Fruit fly (Drosophila melanogaster) Kc167 (cell line): ENCODE results near the gene CG14292.

ENCODE experiments used
- Myc ChIP-seq: fragments of >200 bp; optimal IDR thresholded peaks from 2 replicates; lab custom pipeline; 2017; ENCODE audit warnings: missing external identifiers
- Sin3A ChIP-seq: fragments of >200 bp; optimal IDR thresholded peaks from 2 replicates; lab custom pipeline; 2018; ENCODE audit warnings: missing external identifiers
- h ChIP-seq: fragments of >200 bp; optimal IDR thresholded peaks from 3 replicates; lab custom pipeline; 2018; ENCODE audit warnings: missing external identifiers
- insv ChIP-seq: fragments of >200 bp; optimal IDR thresholded peaks from 3 replicates; lab custom pipeline; 2018; ENCODE audit warnings: missing external identifiers
- psq ChIP-seq: fragments of >200 bp; optimal IDR thresholded peaks from 2 replicates; lab custom pipeline; 2017; ENCODE audit warnings: missing external identifiers
- ttk ChIP-seq: sonication (Bioruptor generic); optimal IDR thresholded peaks from 2 replicates; lab custom pipeline; 2017; ENCODE audit warnings: missing external identifiers

The CG14292 gene

DNA sequence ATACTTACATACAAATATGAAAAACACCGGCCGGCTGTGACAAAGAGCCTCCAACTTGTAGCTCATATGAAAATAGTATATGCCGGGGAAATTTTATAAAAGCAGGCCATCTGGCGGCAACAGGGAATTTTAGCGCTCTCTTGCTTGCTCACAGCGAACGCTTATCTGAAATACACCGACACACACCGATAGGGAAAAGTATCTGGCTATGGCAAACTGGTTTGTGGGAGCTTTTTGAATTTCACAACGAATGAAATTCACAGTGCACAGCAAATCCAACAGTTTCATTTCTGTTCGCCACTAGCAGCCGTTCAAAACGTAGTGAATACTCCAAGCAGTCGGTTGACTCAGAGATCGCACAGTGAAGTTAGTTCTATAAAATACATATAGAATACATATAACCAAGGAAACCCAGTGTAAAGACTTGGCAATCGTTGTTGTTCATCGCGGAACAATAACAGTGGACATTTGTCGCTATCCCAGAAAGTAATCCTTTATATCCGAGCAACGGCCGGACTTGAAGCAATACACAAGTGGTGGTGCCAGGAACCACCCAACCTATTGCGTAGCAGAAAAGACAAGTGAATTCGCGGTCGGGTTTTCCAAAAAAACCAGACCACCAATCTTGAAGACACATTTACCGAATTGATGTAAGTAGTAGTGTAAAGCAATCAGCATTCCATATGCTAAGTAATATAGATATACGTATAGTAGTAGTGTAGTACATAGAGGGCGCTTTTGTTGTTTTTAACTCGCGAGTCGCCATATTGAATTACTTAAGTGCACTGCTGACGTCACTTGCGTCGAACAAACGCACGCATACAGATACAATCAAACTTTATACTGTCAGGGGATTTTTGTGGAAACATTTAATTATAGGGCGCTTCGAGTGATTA, 12.8 kb upstream of the CG14292 start:
- TF ChIP-seq ttk (lab: Kevin White, UChicago) (no peak), Myc (no peak), Sin3A (lab: Kevin White, UChicago) (no peak), psq (lab: Kevin White, UChicago) (no peak), insv (lab: Kevin White, UChicago) (no peak), h (lab: Kevin White, UChicago) (no peak)

DNA sequence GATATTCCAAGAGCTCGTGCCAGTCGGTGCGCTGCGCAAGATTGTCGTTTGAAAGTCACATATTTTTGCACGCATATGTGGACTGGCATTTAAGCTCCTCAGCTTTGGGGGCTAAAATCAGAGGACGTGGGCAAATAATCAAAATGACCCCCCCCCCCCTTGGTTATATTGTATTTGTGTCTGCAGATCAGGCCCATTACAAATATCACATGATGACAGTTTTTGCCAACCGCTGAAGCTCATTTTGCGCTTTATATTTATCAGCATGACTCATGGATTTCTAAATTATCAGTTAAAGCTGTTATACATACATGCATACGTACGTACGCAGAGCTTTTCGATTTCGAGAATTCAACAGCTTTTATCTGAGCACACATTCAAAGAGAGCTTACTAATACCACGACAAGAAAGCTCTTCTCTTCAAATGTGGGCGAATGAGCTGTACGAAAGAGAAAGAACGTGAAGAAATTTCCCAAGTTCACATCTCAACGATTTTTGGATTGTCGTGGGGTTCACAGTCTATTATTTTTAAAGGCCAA, 11.3 kb upstream of the CG14292 start:
- TF ChIP-seq psq (lab: Kevin White, UChicago) = no peak

DNA sequence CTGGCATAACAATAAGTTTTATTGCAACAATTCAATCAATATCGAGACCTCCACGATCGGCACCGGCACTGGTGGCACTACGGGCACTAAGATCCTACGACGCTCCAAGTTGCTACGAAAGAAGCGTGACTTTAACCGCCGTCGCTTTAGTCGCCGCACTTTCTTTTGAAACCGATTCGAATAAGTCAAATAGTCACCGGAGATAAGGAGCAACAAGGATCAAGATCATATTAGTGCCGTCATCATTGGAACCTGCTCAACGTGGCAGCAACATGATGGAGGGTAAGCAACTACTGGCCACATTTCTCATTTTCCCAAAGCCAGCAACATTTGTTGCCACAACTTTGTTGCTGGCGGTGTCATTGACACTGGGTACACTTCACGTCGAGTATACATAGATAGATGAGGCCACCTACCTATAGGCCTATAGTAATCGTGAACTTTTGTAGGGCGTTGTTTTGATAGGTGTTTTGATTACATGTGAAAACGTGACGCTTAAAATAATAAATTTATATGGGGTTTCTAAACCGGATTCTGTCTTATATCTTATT, 10.3 kb upstream of the CG14292 start:
- TF ChIP-seq h (lab: Kevin White, UChicago) (no peak), psq (lab: Kevin White, UChicago) (no peak), Sin3A (lab: Kevin White, UChicago) (no peak), insv (lab: Kevin White, UChicago) (no peak), ttk (lab: Kevin White, UChicago) (no peak), Myc (no peak)

DNA sequence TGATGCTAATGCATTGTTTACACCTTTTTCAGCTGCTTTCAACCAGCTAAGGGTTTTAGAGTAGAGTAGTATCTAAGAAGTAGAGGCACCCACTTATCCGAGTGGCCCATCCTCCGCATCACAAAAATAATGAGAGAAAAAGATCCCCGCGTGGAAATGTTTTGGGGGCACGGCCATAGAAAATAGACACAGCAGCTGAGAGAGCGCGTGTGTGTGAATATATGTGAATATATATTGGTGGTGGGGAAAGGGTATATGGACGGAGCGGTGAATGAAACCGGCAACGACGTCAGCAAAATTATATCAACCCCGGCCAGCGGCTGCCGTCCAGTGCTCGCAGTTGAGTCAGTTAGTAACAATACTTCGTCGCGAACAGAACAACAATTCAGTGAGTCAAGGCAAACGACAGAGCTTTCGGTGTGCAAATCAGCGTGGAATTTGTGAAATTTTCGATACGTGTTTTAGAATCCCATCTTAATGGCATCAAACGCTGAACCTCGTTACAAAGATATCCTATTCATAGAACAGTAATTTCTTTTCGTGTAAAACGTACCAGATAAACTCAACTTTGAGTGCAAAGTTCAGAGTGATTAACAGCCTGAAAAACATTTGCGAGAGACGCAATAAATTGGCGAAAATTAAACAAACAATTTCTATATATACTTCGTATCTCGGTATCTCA, 9.3 kb upstream of the CG14292 start, which contains the start of gene Xrp1:
TSS of gene Xrp1 (plus strand) at position 375 of the 682 bp plus-strand sequence.
- TF ChIP-seq psq (lab: Kevin White, UChicago) = no peak
- TF ChIP-seq insv (lab: Kevin White, UChicago) = no peak
- TF ChIP-seq h (lab: Kevin White, UChicago) = no peak
- no peak for TF ChIP-seq Myc
- no peak for TF ChIP-seq Sin3A (lab: Kevin White, UChicago)
- TF ChIP-seq ttk (lab: Kevin White, UChicago) = no peak

DNA sequence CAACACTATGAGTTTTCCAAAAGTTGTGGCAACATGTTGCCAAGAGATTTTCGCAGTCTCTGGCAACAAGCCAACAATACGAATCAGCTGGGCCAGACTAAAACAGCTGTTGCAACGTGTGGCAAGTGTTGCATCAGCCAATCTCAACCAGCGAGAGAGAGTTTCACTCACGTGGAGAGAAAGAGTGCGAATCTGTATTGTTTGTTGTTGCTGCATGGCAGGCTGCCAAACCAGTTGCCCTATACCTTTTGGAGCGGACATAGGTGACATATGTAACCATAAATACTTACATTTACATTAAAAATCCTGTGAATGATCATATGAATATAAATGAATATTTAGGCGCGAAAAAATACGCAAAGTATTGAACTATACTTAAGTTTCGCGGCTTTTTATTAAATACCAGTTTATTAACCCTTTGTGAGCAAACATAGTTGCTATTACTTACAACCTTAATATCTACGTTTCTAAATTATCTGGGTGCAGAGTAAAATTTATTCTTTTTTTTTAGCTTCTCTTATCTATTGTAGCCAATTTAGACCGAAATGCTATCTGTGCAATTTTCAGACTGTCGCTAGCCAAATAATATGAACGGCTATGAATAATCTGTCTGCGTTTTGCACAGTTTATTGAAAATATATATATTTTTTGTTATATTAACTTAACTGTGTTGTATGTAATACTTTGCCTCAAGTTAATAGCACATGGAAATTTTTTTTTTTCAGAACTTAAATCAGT, 8.6 kb upstream of the CG14292 start:
- TF ChIP-seq Myc (no peak), Sin3A (lab: Kevin White, UChicago) (no peak)

DNA sequence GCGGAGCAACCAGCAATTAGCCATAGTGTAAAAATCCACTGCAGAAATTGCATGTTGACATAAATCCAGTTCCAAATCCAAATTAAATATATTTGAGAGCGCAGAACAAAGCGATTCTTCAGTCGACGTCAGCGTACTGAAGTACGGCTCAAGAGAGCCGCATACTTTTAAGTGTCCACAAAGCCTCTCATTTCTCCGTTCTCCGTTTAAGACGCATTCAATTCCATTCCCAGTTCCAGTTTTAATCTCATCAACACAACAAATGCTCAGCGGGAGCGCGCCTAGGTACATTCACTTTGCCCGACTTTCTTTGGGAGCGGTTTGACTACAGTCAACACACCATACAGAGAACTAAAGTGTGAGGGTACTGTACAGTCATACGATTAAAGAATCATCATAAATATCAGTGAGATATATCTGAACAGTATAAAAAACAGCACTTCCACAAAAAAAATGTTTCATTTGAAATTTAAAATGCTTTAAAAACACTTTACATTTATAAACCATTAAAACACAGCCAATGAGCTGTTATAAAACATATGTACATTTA, 7.4 kb upstream of the CG14292 start, which contains the start of gene Sgsh:
TSS of gene Sgsh (minus strand) at position 141 of the 550 bp plus-strand sequence.
- TF ChIP-seq Myc = no peak
- TF ChIP-seq psq (lab: Kevin White, UChicago) = no peak

DNA sequence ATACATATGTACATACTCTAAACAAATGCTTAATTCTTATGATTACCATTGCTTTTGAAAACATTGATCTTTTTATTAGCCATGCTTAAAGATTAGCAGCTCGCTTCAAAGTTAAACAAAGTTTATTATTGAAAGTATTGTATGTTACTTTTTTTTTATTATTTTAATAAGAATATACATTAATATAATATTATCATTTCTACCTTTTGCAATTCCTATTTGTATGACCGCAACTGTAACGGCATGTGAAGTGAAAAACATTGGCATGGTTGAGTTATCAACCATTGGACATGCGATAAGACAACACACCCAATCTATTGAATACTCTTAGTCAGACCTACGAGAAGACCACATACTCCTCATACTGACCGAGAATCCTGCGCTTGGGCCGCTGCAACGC, 5.5 kb upstream of the CG14292 start:
- no peak for TF ChIP-seq insv (lab: Kevin White, UChicago)
- no peak for TF ChIP-seq Sin3A (lab: Kevin White, UChicago)
- TF ChIP-seq Myc = no peak
- TF ChIP-seq ttk (lab: Kevin White, UChicago) = no peak
- TF ChIP-seq psq (lab: Kevin White, UChicago) = no peak
- no peak for TF ChIP-seq h (lab: Kevin White, UChicago)

DNA sequence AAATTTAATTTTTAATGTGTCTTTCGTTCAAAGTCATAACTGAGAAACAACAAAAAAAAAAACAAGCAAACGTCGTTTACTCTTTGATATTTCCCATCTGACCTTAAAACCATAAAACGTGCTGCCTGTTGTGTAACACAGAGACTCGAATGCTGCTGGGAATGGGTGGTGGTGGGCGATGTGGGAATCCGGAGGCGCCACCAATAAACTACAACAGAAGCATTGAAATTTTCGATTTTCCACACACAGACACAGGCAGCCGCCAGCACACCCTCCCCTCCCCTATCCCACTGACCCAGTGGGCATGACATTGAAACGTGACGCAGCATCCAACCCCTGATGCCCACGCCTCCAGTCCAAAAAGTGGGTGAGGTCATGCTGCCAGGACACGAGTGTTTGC, 4.9 kb upstream of the CG14292 start:
- TF ChIP-seq ttk (lab: Kevin White, UChicago) (no peak), Myc (no peak), psq (lab: Kevin White, UChicago) (no peak), Sin3A (lab: Kevin White, UChicago) (no peak), insv (lab: Kevin White, UChicago) (no peak), h (lab: Kevin White, UChicago) (no peak)

DNA sequence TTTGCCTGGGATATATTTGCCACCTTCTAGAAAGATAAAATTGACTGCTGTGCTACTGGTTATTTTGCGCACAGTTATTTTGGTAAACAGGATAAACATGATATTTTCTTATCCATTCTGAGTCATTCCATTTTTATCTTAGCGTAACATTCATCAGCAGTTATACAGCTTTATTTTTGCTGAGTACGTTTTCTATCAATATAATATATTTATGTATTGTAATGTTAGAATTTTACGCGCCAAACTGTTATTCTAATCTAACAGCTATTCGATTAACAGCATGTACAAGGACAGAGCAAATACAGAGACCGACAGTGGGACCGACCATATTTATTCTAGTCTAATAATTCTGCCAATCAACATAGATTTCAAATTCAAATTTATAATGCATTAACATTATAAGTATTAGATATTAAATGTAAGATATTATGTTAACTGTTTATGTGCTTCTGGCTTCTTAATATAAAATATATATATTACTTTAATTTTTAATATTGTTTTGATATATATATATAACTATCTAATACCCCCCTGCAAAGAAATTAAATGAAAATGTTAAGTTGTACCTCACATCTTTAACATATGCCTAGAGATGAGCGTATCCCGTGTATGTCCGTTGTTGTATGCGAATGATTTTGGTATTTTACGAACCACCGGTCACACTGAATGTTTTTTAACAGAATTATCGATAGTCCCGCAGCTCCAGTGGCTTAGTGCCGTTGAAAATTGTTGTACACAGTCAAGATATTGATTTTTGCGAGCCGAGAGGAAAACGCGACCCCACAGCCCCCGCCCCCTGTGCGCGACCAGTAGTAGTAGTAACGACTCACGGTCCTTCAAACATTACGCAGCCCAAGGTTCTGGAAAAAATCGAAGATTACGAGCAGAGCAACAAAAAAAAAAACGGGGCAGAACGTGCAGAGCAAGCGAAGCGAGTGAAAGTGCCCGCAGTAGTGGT, 745 bp upstream of the CG14292 start, which contains the start of gene EndoA:
TSS of gene EndoA (plus strand) at position 689 of the 958 bp plus-strand sequence.
- TF ChIP-seq Sin3A (lab: Kevin White, UChicago) (no peak), ttk (lab: Kevin White, UChicago) (no peak)

DNA sequence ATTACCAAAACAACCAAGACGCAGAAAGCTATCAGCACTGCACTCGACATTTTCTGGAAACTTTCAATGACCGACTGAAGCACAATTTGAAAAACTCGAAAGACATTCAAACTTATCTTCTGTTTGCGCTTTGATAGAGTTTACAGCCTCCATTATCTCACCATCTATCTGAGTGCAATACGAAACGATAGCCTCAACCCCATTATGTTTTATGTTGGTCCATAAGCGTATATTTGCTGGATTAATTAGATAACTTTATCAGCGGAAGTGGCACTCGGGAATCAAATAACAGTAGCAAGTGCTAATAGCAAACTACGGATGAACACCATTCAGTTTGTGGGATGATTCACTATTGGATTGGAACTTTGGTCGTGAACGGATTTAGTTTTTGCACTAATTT, 2.6 kb downstream of the CG14292 start, which contains the start of gene CG34284:
TSS of gene CG34284 (minus strand) at position 76 of the 400 bp plus-strand sequence.
- TF ChIP-seq ttk (lab: Kevin White, UChicago) (no peak), Myc (no peak), Sin3A (lab: Kevin White, UChicago) (no peak), psq (lab: Kevin White, UChicago) (no peak), h (lab: Kevin White, UChicago) (no peak), insv (lab: Kevin White, UChicago) (no peak)
